Fruit fly (Drosophila melanogaster) whole organism, embryonic: ENCODE results near the gene RpL23A.

Experiments
- Atf-2 ChIP-seq: fragments of 200-800 bp; sonication (Bioruptor generic); optimal IDR thresholded peaks from 2 replicates; lab custom pipeline; 2016; ENCODE audit warnings: missing biosample characterization, missing genetic modification characterization
- CG10209 ChIP-seq: fragments of 200-800 bp; sonication (Bioruptor generic); optimal IDR thresholded peaks from 3 replicates; lab custom pipeline; 2017; ENCODE audit warnings: missing biosample characterization, mild to moderate bottlenecking, missing genetic modification characterization, missing genetic modification reagents
- CG10321 ChIP-seq: fragments of 200-800 bp; sonication (Bioruptor generic); IDR thresholded peaks from 2 replicates; pipeline ENCODE4 v1.3.6; 2022; ENCODE audit warnings: missing biosample characterization, missing genetic modification characterization
- CG14710 ChIP-seq: fragments of 200-800 bp; sonication (Bioruptor generic); optimal IDR thresholded peaks from 3 replicates; lab custom pipeline; 2019; ENCODE audit warnings: missing biosample characterization, mild to moderate bottlenecking, missing genetic modification characterization, moderate library complexity
- CG15269 ChIP-seq: fragments of 200-800 bp; sonication (Bioruptor generic); optimal IDR thresholded peaks from 2 replicates; lab custom pipeline; 2018; ENCODE audit warnings: missing biosample characterization, mild to moderate bottlenecking, missing genetic modification characterization, moderate library complexity
- CG1647 ChIP-seq: fragments of 200-800 bp; sonication (Bioruptor generic); optimal IDR thresholded peaks from 3 replicates; lab custom pipeline; 2016; ENCODE audit warnings: missing biosample characterization, missing genetic modification characterization
- CG17359 ChIP-seq: fragments of 200-800 bp; sonication (Bioruptor generic); optimal IDR thresholded peaks from 3 replicates; lab custom pipeline; 2018; ENCODE audit warnings: missing biosample characterization, mild to moderate bottlenecking, missing genetic modification characterization, moderate library complexity
- CG17612 ChIP-seq: fragments of 200-800 bp; sonication (Bioruptor generic); IDR thresholded peaks from 2 replicates; pipeline ENCODE4 v1.3.6; 2022; ENCODE audit warnings: missing biosample characterization, missing genetic modification characterization
- CG1832 ChIP-seq: fragments of 200-800 bp; sonication (Bioruptor generic); optimal IDR thresholded peaks from 2 replicates; lab custom pipeline; 2017; ENCODE audit warnings: missing biosample characterization, mild to moderate bottlenecking, missing genetic modification characterization, inconsistent platforms
- CG4282 ChIP-seq: fragments of 200-800 bp; sonication (Bioruptor generic); optimal IDR thresholded peaks from 2 replicates; lab custom pipeline; 2016; ENCODE audit warnings: missing biosample characterization, missing genetic modification characterization
- CG4617 ChIP-seq: fragments of 200-800 bp; sonication (Bioruptor generic); optimal IDR thresholded peaks from 3 replicates; lab custom pipeline; 2016; ENCODE audit warnings: missing biosample characterization, missing genetic modification characterization, borderline replicate concordance
- CG7271 ChIP-seq: fragments of 200-800 bp; sonication (Bioruptor generic); optimal IDR thresholded peaks from 2 replicates; lab custom pipeline; 2018; ENCODE audit warnings: missing biosample characterization, mild to moderate bottlenecking, missing genetic modification characterization, moderate library complexity
- CG7357 ChIP-seq: fragments of 200-800 bp; sonication (Bioruptor generic); IDR thresholded peaks from 3 replicates; pipeline ENCODE4 v1.3.6; 2022; ENCODE audit warnings: missing biosample characterization, missing genetic modification characterization
- CG7928 ChIP-seq: fragments of 200-800 bp; sonication (Bioruptor generic); optimal IDR thresholded peaks from 2 replicates; lab custom pipeline; 2017; ENCODE audit warnings: missing biosample characterization, mild to moderate bottlenecking, missing genetic modification characterization
- CG8478 ChIP-seq: fragments of >200 bp; optimal IDR thresholded peaks from 2 replicates; lab custom pipeline; 2018
- CG8765 ChIP-seq: fragments of 200-800 bp; sonication (Bioruptor generic); IDR thresholded peaks from 2 replicates; pipeline ENCODE4 v1.3.6; 2022; ENCODE audit warnings: missing biosample characterization, missing genetic modification characterization
- Dp ChIP-seq: fragments of 200-800 bp; sonication (Bioruptor generic); optimal IDR thresholded peaks from 2 replicates; lab custom pipeline; 2018; ENCODE audit warnings: missing biosample characterization, mild to moderate bottlenecking, missing genetic modification characterization, moderate library complexity
- Ets65A ChIP-seq: fragments of 200-800 bp; sonication (Bioruptor generic); peaks from one replicate; lab custom pipeline; 2016; ENCODE audit warnings: missing biosample characterization, missing genetic modification characterization
- HLH54F ChIP-seq: fragments of 200-800 bp; sonication (Bioruptor generic); optimal IDR thresholded peaks from 3 replicates; lab custom pipeline; 2016; ENCODE audit warnings: missing biosample characterization, missing genetic modification characterization
- Med ChIP-seq: fragments of 200-800 bp; sonication (Bioruptor generic); peaks from one replicate; lab custom pipeline; 2016; ENCODE audit warnings: missing biosample characterization, missing genetic modification characterization, mild to moderate bottlenecking, inconsistent platforms, moderate library complexity
- Myb ChIP-seq: fragments of 200-800 bp; sonication (Bioruptor generic); optimal IDR thresholded peaks from 2 replicates; lab custom pipeline; 2016; ENCODE audit warnings: missing biosample characterization, missing genetic modification characterization
- NK7.1 ChIP-seq: fragments of 200-800 bp; sonication (Bioruptor generic); optimal IDR thresholded peaks from 3 replicates; lab custom pipeline; 2016; ENCODE audit warnings: missing biosample characterization, missing genetic modification characterization
- Oli ChIP-seq: fragments of 200-800 bp; sonication (Bioruptor generic); optimal IDR thresholded peaks from 2 replicates; lab custom pipeline; 2018; ENCODE audit warnings: missing biosample characterization, mild to moderate bottlenecking, missing genetic modification characterization, moderate library complexity
- Opbp ChIP-seq: fragments of 200-800 bp; sonication (Bioruptor generic); IDR thresholded peaks from 3 replicates; pipeline ENCODE4 v1.3.6; 2022; ENCODE audit warnings: missing biosample characterization, missing genetic modification characterization; ENCODE audit not compliant: partially characterized antibody
- Scr ChIP-seq: fragments of 200-800 bp; sonication (Bioruptor generic); IDR thresholded peaks from 2 replicates; pipeline ENCODE4 v1.3.6; 2022; ENCODE audit warnings: missing biosample characterization, missing genetic modification characterization; ENCODE audit not compliant: partially characterized antibody
- Sin3A ChIP-seq: fragments of >200 bp; optimal IDR thresholded peaks from 2 replicates; lab custom pipeline; 2018
- YL-1 ChIP-seq: fragments of 200-800 bp; sonication (Bioruptor generic); optimal IDR thresholded peaks from 3 replicates; lab custom pipeline; 2017; ENCODE audit warnings: missing biosample characterization, mild to moderate bottlenecking, missing genetic modification characterization
- bab2 ChIP-seq: fragments of 200-800 bp; sonication (Bioruptor generic); optimal IDR thresholded peaks from 2 replicates; lab custom pipeline; 2016; ENCODE audit warnings: missing biosample characterization, missing genetic modification characterization
- chm ChIP-seq: fragments of 200-800 bp; sonication (Bioruptor generic); IDR thresholded peaks from 2 replicates; pipeline ENCODE4 v1.3.6; 2022; ENCODE audit warnings: missing biosample characterization, missing genetic modification characterization
- dati ChIP-seq: fragments of 200-800 bp; sonication (Bioruptor generic); IDR thresholded peaks from 2 replicates; pipeline ENCODE4 v1.3.6; 2022; ENCODE audit warnings: missing biosample characterization, missing genetic modification characterization
- dimm ChIP-seq: fragments of 200-800 bp; sonication (Bioruptor generic); IDR thresholded peaks from 2 replicates; pipeline ENCODE4 v1.3.6; 2022; ENCODE audit warnings: missing biosample characterization, missing genetic modification characterization
- dmrt11E ChIP-seq: fragments of 200-800 bp; sonication (Bioruptor generic); optimal IDR thresholded peaks from 3 replicates; lab custom pipeline; 2018; ENCODE audit warnings: missing biosample characterization, mild to moderate bottlenecking, missing genetic modification characterization, moderate library complexity
- ems ChIP-seq: fragments of 200-800 bp; sonication (Bioruptor generic); optimal IDR thresholded peaks from 3 replicates; lab custom pipeline; 2016; ENCODE audit warnings: missing biosample characterization, missing genetic modification characterization
- ftz-f1 ChIP-seq: fragments of 200-800 bp; sonication (Bioruptor generic); optimal IDR thresholded peaks from 2 replicates; lab custom pipeline; 2016; ENCODE audit warnings: missing biosample characterization, missing genetic modification characterization
- grau ChIP-seq: fragments of 200-800 bp; optimal IDR thresholded peaks from 3 replicates; lab custom pipeline; 2019; ENCODE audit warnings: missing biosample characterization, mild to moderate bottlenecking, missing genetic modification characterization, moderate library complexity
- ham ChIP-seq: fragments of 200-800 bp; sonication (Bioruptor generic); IDR thresholded peaks from 2 replicates; pipeline ENCODE4 v1.3.6; 2022; ENCODE audit warnings: missing biosample characterization, missing genetic modification characterization
- hbn ChIP-seq: fragments of 200-800 bp; sonication (Bioruptor generic); IDR thresholded peaks from 2 replicates; pipeline ENCODE4 v1.3.6; 2022; ENCODE audit warnings: missing biosample characterization, missing genetic modification characterization; ENCODE audit not compliant: partially characterized antibody
- mld ChIP-seq: fragments of 200-800 bp; sonication (Bioruptor generic); IDR thresholded peaks from 3 replicates; pipeline ENCODE4 v1.3.6; 2022; ENCODE audit warnings: missing biosample characterization, missing genetic modification characterization; ENCODE audit not compliant: partially characterized antibody
- otp ChIP-seq: fragments of 200-800 bp; sonication (Bioruptor generic); IDR thresholded peaks from 3 replicates; pipeline ENCODE4, ENCODE4 v1.3.6; 2022; ENCODE audit warnings: missing biosample characterization, missing genetic modification characterization
- psq ChIP-seq: fragments of 200-800 bp; sonication (Bioruptor generic); optimal IDR thresholded peaks from 2 replicates; lab custom pipeline; 2017; ENCODE audit warnings: missing biosample characterization, missing genetic modification characterization
- repo ChIP-seq: fragments of 200-800 bp; sonication (Bioruptor generic); optimal IDR thresholded peaks from 2 replicates; lab custom pipeline; 2016; ENCODE audit warnings: missing biosample characterization, missing genetic modification characterization
- sna ChIP-seq: fragments of 200-800 bp; sonication (Bioruptor generic); IDR thresholded peaks from 2 replicates; pipeline ENCODE4 v1.3.6; 2022; ENCODE audit warnings: missing biosample characterization, missing genetic modification characterization; ENCODE audit not compliant: partially characterized antibody
- tap ChIP-seq: fragments of 200-800 bp; optimal IDR thresholded peaks from 3 replicates; lab custom pipeline; 2019; ENCODE audit warnings: missing biosample characterization, mild to moderate bottlenecking, missing genetic modification characterization, moderate library complexity
- zfh2 ChIP-seq: fragments of 200-800 bp; sonication (Bioruptor generic); optimal IDR thresholded peaks from 2 replicates; lab custom pipeline; 2016; ENCODE audit warnings: missing biosample characterization, missing genetic modification characterization

The RpL23A gene

DNA sequence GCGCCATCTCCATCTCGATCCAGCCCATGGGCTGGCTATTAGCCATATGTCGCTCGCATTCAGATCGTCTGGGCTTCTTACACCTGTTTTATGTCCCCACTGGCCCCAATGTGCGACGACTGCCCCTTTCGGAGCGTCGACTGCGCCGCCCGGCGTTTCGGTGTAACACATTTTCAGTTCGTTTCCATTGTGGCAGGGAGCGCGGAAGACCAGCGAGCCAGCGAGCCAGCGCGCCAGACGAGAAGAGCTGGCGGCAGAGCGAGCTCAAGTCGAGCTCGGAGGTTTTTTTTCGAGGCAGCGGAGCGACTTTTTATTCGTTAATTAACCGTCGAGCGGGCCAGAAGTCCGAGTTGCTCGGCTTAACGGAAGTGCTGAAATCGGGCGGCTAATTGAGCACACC is 5.9 kb upstream of the RpL23A start, which contains the start of gene CG7991 (continued):
- no peak for TF ChIP-seq CG7271 (tag; lab: Kevin White, UChicago)
- peak; percentile 81 for TF ChIP-seq CG15269 (tag; lab: Kevin White, UChicago)
- peak; percentile 45 for TF ChIP-seq Med
- TF ChIP-seq CG1647 (GFP tag; lab: Kevin White, UChicago) = no peak
- no peak for TF ChIP-seq tap
- no peak for TF ChIP-seq sna (GFP tag; lab: Robert Waterston, UW)

dm6 chr3L:1672627-1673026 is 4.2 kb upstream of the RpL23A start, which contains the start of gene CG13930:
Gene CG13930 (minus strand): TSS chr3L:1672727.
- no peak for TF ChIP-seq dati (GFP tag; lab: Robert Waterston, UW)
- no peak for TF ChIP-seq psq (GFP tag; lab: Kevin White, UChicago)
- peak; percentile 26 for TF ChIP-seq Ets65A
- TF ChIP-seq NK7.1 (GFP tag; lab: Kevin White, UChicago) = no peak

DNA sequence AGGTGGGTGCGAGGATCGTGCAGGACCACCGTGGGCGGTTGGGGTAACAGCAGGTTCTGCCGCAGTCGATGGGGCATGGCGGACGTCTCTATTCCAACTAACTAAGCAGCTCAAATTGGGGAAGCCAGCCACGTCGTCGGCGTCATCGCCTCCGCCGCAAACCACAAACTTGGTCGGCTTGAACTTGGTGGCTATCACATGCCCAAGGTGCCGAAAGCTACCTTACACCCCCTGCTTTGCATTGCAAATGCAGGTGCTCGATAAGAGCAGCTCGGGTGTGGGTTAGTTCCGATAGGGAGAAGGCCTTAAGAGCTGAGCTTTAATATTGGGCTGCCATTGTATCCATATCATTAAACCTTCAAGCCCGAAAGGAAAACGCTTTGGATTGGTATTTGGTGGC is 1.6 kb upstream of the RpL23A start, which contains the start of gene RabX5:
Gene RabX5 (minus strand): TSS at position 101 of the 400 bp plus-strand sequence.
- TF ChIP-seq CG8478 (lab: Kevin White, UChicago) (peak; percentile 4), otp (GFP tag; lab: Robert Waterston, UW) (no peak), CG10321 (GFP tag; lab: Robert Waterston, UW) (no peak), ems (GFP tag; lab: Kevin White, UChicago) (no peak), ham (GFP tag; lab: Robert Waterston, UW) (no peak), Atf-2 (GFP tag; lab: Kevin White, UChicago) (no peak), mld (GFP tag; lab: Robert Waterston, UW) (no peak), Myb (no peak), ftz-f1 (GFP tag; lab: Kevin White, UChicago) (no peak), CG8765 (no peak), Med (peak; percentile 55)

- TF ChIP-seq repo (GFP tag; lab: Kevin White, UChicago) = no peak
- no peak for TF ChIP-seq CG1832
- peak; percentile 43 for TF ChIP-seq Med
- no peak for TF ChIP-seq CG4282 (GFP tag; lab: Kevin White, UChicago)
- TF ChIP-seq Ets65A = peak; percentile 46
- TF ChIP-seq CG17359 (tag; lab: Kevin White, UChicago) = no peak
- TF ChIP-seq Oli = no peak
These were observed 1.0 kb downstream of the RpL23A start for dm6 chr3L:1667423-1667822.

- TF ChIP-seq HLH54F (GFP tag; lab: Kevin White, UChicago) = no peak
- peak; percentile 73 for TF ChIP-seq Med
- TF ChIP-seq CG7357 (GFP tag; lab: Robert Waterston, UW) = no peak
- no peak for TF ChIP-seq dmrt11E (tag; lab: Kevin White, UChicago)
- TF ChIP-seq CG7928 = no peak
- TF ChIP-seq chm (GFP tag; lab: Robert Waterston, UW) = 0 out of 2 replicates have a peak, but pooled peaks have one; percentile 37
- peak; percentile 4 for TF ChIP-seq CG1832
- TF ChIP-seq Ets65A = peak; percentile 91
- TF ChIP-seq CG17612 = no peak
These were observed 2.9 kb downstream of the RpL23A start for dm6 chr3L:1665544-1665943.

DNA sequence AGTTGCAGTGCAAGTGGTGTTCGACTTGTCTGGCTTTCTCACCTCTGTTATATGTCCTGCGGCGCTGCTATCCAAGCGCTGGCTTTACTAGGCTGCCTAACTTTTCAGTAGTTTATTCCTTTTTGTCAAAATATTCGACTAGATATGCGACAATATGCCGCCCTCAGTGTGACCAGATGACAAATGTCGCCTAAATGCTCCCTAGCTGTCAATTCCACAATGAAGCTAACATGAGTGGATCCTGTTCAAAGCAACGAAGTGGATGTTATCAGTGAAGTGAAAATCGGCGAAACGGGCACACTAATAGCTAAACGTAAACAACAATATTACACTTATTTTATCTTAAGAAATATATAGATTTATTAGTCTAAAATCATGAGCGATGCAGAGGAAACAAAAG is 3.6 kb downstream of the RpL23A start, which contains the start of the genes Srrm234 and CG7974:
Gene Srrm234 (minus strand): TSS at position 189 of the 400 bp plus-strand sequence.
Gene CG7974 (plus strand): TSS at position 263 of the 400 bp plus-strand sequence.
- TF ChIP-seq Scr (GFP tag; lab: Robert Waterston, UW) = peak; percentile 34; the same call in 1 of the 2 replicates
- TF ChIP-seq CG10209 = no peak
- TF ChIP-seq bab2 (GFP tag; lab: Kevin White, UChicago) = no peak
- TF ChIP-seq hbn (GFP tag; lab: Robert Waterston, UW) = peak; percentile 49
- no peak for TF ChIP-seq dimm
- peak; percentile 50 for TF ChIP-seq Sin3A (lab: Kevin White, UChicago)
- peak; percentile 78 for TF ChIP-seq CG4617 (GFP tag; lab: Kevin White, UChicago)
- peak; percentile 66 for TF ChIP-seq YL-1 (GFP tag; lab: Kevin White, UChicago)
- TF ChIP-seq Opbp = peak; percentile 51; the same call in 1 of the 3 replicates
- peak; percentile 49 for TF ChIP-seq CG14710 (tag; lab: Kevin White, UChicago)
- TF ChIP-seq grau (tag; lab: Kevin White, UChicago) = peak; percentile 4
- peak; percentile 43 for TF ChIP-seq Dp (GFP tag; lab: Kevin White, UChicago)
- no peak for TF ChIP-seq zfh2 (GFP tag; lab: Kevin White, UChicago)
